Fruit fly (Drosophila melanogaster) whole organism, embryonic: Measurements from ENCODE around the gene Spn28Db.

ENCODE experiments used
- BtbVII ChIP-seq: fragments of 200-800 bp; sonication (Bioruptor generic); optimal IDR thresholded peaks from 3 replicates; lab custom pipeline; 2017; ENCODE audit warnings: missing biosample characterization, mild to moderate bottlenecking, missing genetic modification characterization
- CG11696 ChIP-seq: fragments of 200-800 bp; sonication (Bioruptor generic); IDR thresholded peaks from 2 replicates; pipeline ENCODE4 v1.3.6; 2022; ENCODE audit warnings: missing biosample characterization, missing genetic modification characterization
- CG15011 ChIP-seq: fragments of 200-800 bp; sonication (Bioruptor generic); optimal IDR thresholded peaks from 3 replicates; lab custom pipeline; 2018; ENCODE audit warnings: missing biosample characterization, mild to moderate bottlenecking, missing genetic modification characterization
- CG16779 ChIP-seq: fragments of 200-800 bp; sonication (Bioruptor generic); IDR thresholded peaks from 2 replicates; pipeline ENCODE4 v1.3.6; 2022; ENCODE audit warnings: missing biosample characterization, missing genetic modification characterization
- CG16815 ChIP-seq: fragments of 200-800 bp; sonication (Bioruptor generic); optimal IDR thresholded peaks from 3 replicates; lab custom pipeline; 2017; ENCODE audit warnings: missing biosample characterization, mild to moderate bottlenecking, missing genetic modification characterization
- CG18262 ChIP-seq: fragments of 200-800 bp; optimal IDR thresholded peaks from 3 replicates; lab custom pipeline; 2019; ENCODE audit warnings: missing biosample characterization, mild to moderate bottlenecking, missing genetic modification characterization, moderate library complexity
- CG2116 ChIP-seq: fragments of 200-800 bp; sonication (Bioruptor generic); optimal IDR thresholded peaks from 3 replicates; lab custom pipeline; 2018; ENCODE audit warnings: missing biosample characterization, mild to moderate bottlenecking, missing genetic modification characterization
- CG2129 ChIP-seq: fragments of 200-800 bp; sonication (Bioruptor generic); IDR thresholded peaks from 2 replicates; pipeline ENCODE4 v1.3.6; 2022; ENCODE audit warnings: missing biosample characterization, missing genetic modification characterization; ENCODE audit not compliant: partially characterized antibody
- CG32767 ChIP-seq: fragments of 200-800 bp; sonication (Bioruptor generic); IDR thresholded peaks from 2 replicates; pipeline ENCODE4 v1.3.6; 2022; ENCODE audit warnings: missing biosample characterization, missing genetic modification characterization
- CG3847 ChIP-seq: fragments of 200-800 bp; sonication (Bioruptor generic); IDR thresholded peaks from 2 replicates; pipeline ENCODE4 v1.3.6; 2022; ENCODE audit warnings: missing biosample characterization, missing genetic modification characterization
- CG4424 ChIP-seq: fragments of 200-800 bp; sonication (Bioruptor generic); optimal IDR thresholded peaks from 3 replicates; lab custom pipeline; 2016; ENCODE audit warnings: missing biosample characterization, missing genetic modification characterization
- CG4617 ChIP-seq: fragments of 200-800 bp; sonication (Bioruptor generic); optimal IDR thresholded peaks from 3 replicates; lab custom pipeline; 2016; ENCODE audit warnings: missing biosample characterization, missing genetic modification characterization, borderline replicate concordance
- CG4707 ChIP-seq: fragments of 200-800 bp; sonication (Bioruptor generic); optimal IDR thresholded peaks from 2 replicates; lab custom pipeline; 2018; ENCODE audit warnings: missing biosample characterization, mild to moderate bottlenecking, missing genetic modification characterization, moderate library complexity
- CG6791 ChIP-seq: fragments of 200-800 bp; sonication (Bioruptor generic); IDR thresholded peaks from 3 replicates; pipeline ENCODE4 v1.3.6; 2022; ENCODE audit warnings: missing biosample characterization, missing genetic modification characterization; ENCODE audit not compliant: partially characterized antibody
- CG6813 ChIP-seq: fragments of 200-800 bp; sonication (Bioruptor generic); optimal IDR thresholded peaks from 2 replicates; lab custom pipeline; 2017; ENCODE audit warnings: missing biosample characterization, missing genetic modification characterization, mild to moderate bottlenecking, moderate library complexity, missing genetic modification reagents
- CG7372 ChIP-seq: fragments of 200-800 bp; sonication (Bioruptor generic); IDR thresholded peaks from 2 replicates; pipeline ENCODE4 v1.3.6; 2022; ENCODE audit warnings: missing biosample characterization, missing genetic modification characterization
- CG7556 ChIP-seq: fragments of 200-800 bp; sonication (Bioruptor generic); optimal IDR thresholded peaks from 2 replicates; lab custom pipeline; 2017; ENCODE audit warnings: missing biosample characterization, mild to moderate bottlenecking, missing genetic modification characterization
- CG9727 ChIP-seq: fragments of 200-800 bp; sonication (Bioruptor generic); optimal IDR thresholded peaks from 3 replicates; lab custom pipeline; 2017; ENCODE audit warnings: missing biosample characterization, mild to moderate bottlenecking, missing genetic modification characterization
- CTCF ChIP-seq: fragments of 200-800 bp; sonication (Bioruptor generic); optimal IDR thresholded peaks from 2 replicates; lab custom pipeline; 2017; ENCODE audit warnings: missing biosample characterization, mild to moderate bottlenecking, missing genetic modification characterization, moderate library complexity
- Camta ChIP-seq: fragments of 200-800 bp; sonication (Bioruptor generic); optimal IDR thresholded peaks from 2 replicates; lab custom pipeline; 2016; ENCODE audit warnings: missing biosample characterization, missing genetic modification characterization
- CoRest ChIP-seq: fragments of 200-800 bp; sonication (Bioruptor generic); optimal IDR thresholded peaks from 3 replicates; lab custom pipeline; 2018; ENCODE audit warnings: missing biosample characterization, mild to moderate bottlenecking, missing genetic modification characterization, moderate library complexity
- D19A ChIP-seq: fragments of 200-800 bp; optimal IDR thresholded peaks from 3 replicates; lab custom pipeline; 2019; ENCODE audit warnings: missing biosample characterization, mild to moderate bottlenecking, missing genetic modification characterization, moderate library complexity
- Gsc ChIP-seq: fragments of 200-800 bp; sonication (Bioruptor generic); IDR thresholded peaks from 2 replicates; pipeline ENCODE4 v1.3.6; 2022; ENCODE audit warnings: missing biosample characterization, missing genetic modification characterization
- HHEX ChIP-seq: fragments of 200-800 bp; sonication (Bioruptor generic); optimal IDR thresholded peaks from 3 replicates; lab custom pipeline; 2017; ENCODE audit warnings: missing biosample characterization, mild to moderate bottlenecking, missing genetic modification characterization, missing genetic modification reagents
- HmgZ ChIP-seq: fragments of 200-800 bp; sonication (Bioruptor generic); optimal IDR thresholded peaks from 2 replicates; lab custom pipeline; 2018; ENCODE audit warnings: missing biosample characterization, mild to moderate bottlenecking, missing genetic modification characterization
- MBD-R2 ChIP-seq: fragments of 200-800 bp; sonication (Bioruptor generic); IDR thresholded peaks from 2 replicates; pipeline ENCODE4 v1.3.6; 2022; ENCODE audit warnings: missing biosample characterization, missing genetic modification characterization
- Med ChIP-seq: fragments of 200-800 bp; sonication (Bioruptor generic); peaks from one replicate; lab custom pipeline; 2016; ENCODE audit warnings: missing biosample characterization, missing genetic modification characterization, mild to moderate bottlenecking, inconsistent platforms, moderate library complexity
- Meics ChIP-seq: fragments of 200-800 bp; sonication (Bioruptor generic); optimal IDR thresholded peaks from 2 replicates; lab custom pipeline; 2017; ENCODE audit warnings: missing biosample characterization, mild to moderate bottlenecking, missing genetic modification characterization
- Opbp ChIP-seq: fragments of 200-800 bp; sonication (Bioruptor generic); IDR thresholded peaks from 3 replicates; pipeline ENCODE4 v1.3.6; 2022; ENCODE audit warnings: missing biosample characterization, missing genetic modification characterization; ENCODE audit not compliant: partially characterized antibody
- ato ChIP-seq: fragments of 200-800 bp; sonication (Bioruptor generic); IDR thresholded peaks from 2 replicates; pipeline ENCODE4 v1.3.6; 2022; ENCODE audit warnings: missing biosample characterization, missing genetic modification characterization; ENCODE audit not compliant: partially characterized antibody
- chn ChIP-seq: fragments of 200-800 bp; sonication (Bioruptor generic); optimal IDR thresholded peaks from 2 replicates; lab custom pipeline; 2016; ENCODE audit warnings: missing biosample characterization, missing genetic modification characterization
- ci ChIP-seq: fragments of 200-800 bp; sonication (Bioruptor generic); IDR thresholded peaks from 3 replicates; pipeline ENCODE4 v1.3.6; 2022; ENCODE audit warnings: missing biosample characterization, missing genetic modification characterization
- dm ChIP-seq: fragments of 200-800 bp; sonication (Bioruptor generic); optimal IDR thresholded peaks from 3 replicates; lab custom pipeline; 2016; ENCODE audit warnings: missing biosample characterization, missing genetic modification characterization
- emc ChIP-seq: fragments of 200-800 bp; sonication (Bioruptor generic); optimal IDR thresholded peaks from 2 replicates; lab custom pipeline; 2016; ENCODE audit warnings: missing biosample characterization, missing genetic modification characterization
- eyg ChIP-seq: fragments of 200-800 bp; sonication (Bioruptor generic); optimal IDR thresholded peaks from 3 replicates; lab custom pipeline; 2016; ENCODE audit warnings: missing biosample characterization, missing genetic modification characterization
- gsb-n ChIP-seq: fragments of 200-800 bp; sonication (Bioruptor generic); optimal IDR thresholded peaks from 3 replicates; lab custom pipeline; 2018; ENCODE audit warnings: missing biosample characterization, mild to moderate bottlenecking, missing genetic modification characterization
- gt ChIP-seq: fragments of 200-800 bp; sonication (Bioruptor generic); IDR thresholded peaks from 2 replicates; pipeline ENCODE4 v1.3.6; 2022; ENCODE audit warnings: missing biosample characterization, missing genetic modification characterization
- inv ChIP-seq: fragments of 200-800 bp; sonication (Bioruptor generic); IDR thresholded peaks from 2 replicates; pipeline ENCODE4 v1.3.6; 2022; ENCODE audit warnings: missing biosample characterization, missing genetic modification characterization; ENCODE audit not compliant: partially characterized antibody
- lola ChIP-seq, 3 experiments: fragments of >200 bp in 2 of 3; fragments of 200-800 bp in 1 of 3; sonication (Bioruptor generic) in 1 of 3; optimal IDR thresholded peaks; 2 replicates each; lab custom pipeline; 2017 to 2019; ENCODE audit warnings: missing biosample characterization in 3 of 3, missing genetic modification characterization in 3 of 3, mild to moderate bottlenecking in 1 of 3, moderate library complexity in 1 of 3
- odd ChIP-seq: fragments of 200-800 bp; sonication (Bioruptor generic); optimal IDR thresholded peaks from 2 replicates; lab custom pipeline; 2017; ENCODE audit warnings: missing biosample characterization, mild to moderate bottlenecking, missing genetic modification characterization
- onecut ChIP-seq: fragments of 200-800 bp; sonication (Bioruptor generic); IDR thresholded peaks from 2 replicates; pipeline ENCODE4 v1.3.6; 2022; ENCODE audit warnings: missing biosample characterization, missing genetic modification characterization
- pfk ChIP-seq: fragments of 200-800 bp; sonication (Bioruptor generic); optimal IDR thresholded peaks from 2 replicates; lab custom pipeline; 2018; ENCODE audit warnings: missing biosample characterization, mild to moderate bottlenecking, missing genetic modification characterization, moderate library complexity
- rib ChIP-seq: fragments of 200-800 bp; sonication (Bioruptor generic); IDR thresholded peaks from 2 replicates; pipeline ENCODE4 v1.3.6; 2022; ENCODE audit warnings: missing biosample characterization, missing genetic modification characterization
- slbo ChIP-seq: fragments of 200-800 bp; sonication (Bioruptor generic); IDR thresholded peaks from 2 replicates; pipeline ENCODE4 v1.3.6; 2022; ENCODE audit warnings: missing biosample characterization, missing genetic modification characterization
- slou ChIP-seq: fragments of 200-800 bp; sonication (Bioruptor generic); optimal IDR thresholded peaks from 3 replicates; lab custom pipeline; 2016; ENCODE audit warnings: missing biosample characterization, missing genetic modification characterization
- sna ChIP-seq: fragments of 200-800 bp; sonication (Bioruptor generic); IDR thresholded peaks from 2 replicates; pipeline ENCODE4 v1.3.6; 2022; ENCODE audit warnings: missing biosample characterization, missing genetic modification characterization; ENCODE audit not compliant: partially characterized antibody
- stwl ChIP-seq: fragments of 200-800 bp; sonication (Bioruptor generic); optimal IDR thresholded peaks from 3 replicates; lab custom pipeline; 2018; ENCODE audit warnings: missing biosample characterization, mild to moderate bottlenecking, missing genetic modification characterization, moderate library complexity
- tio ChIP-seq: fragments of 200-800 bp; sonication (Bioruptor generic); optimal IDR thresholded peaks from 2 replicates; lab custom pipeline; 2017; ENCODE audit warnings: missing biosample characterization, missing genetic modification characterization, inconsistent platforms
- ttk ChIP-seq: fragments of 200-800 bp; sonication (Bioruptor generic); IDR thresholded peaks from 2 replicates; pipeline ENCODE4 v2.1.2; 2022; ENCODE audit warnings: missing biosample characterization, missing genetic modification characterization
- wek ChIP-seq: fragments of 200-800 bp; sonication (Bioruptor generic); optimal IDR thresholded peaks from 3 replicates; lab custom pipeline; 2018; ENCODE audit warnings: missing biosample characterization, mild to moderate bottlenecking, missing genetic modification characterization, moderate library complexity
- wor ChIP-seq: fragments of 200-800 bp; sonication (Bioruptor generic); IDR thresholded peaks from 2 replicates; pipeline ENCODE4 v1.3.6; 2022; ENCODE audit warnings: missing biosample characterization, missing genetic modification characterization
- z ChIP-seq: fragments of 200-800 bp; sonication (Bioruptor generic); IDR thresholded peaks from 3 replicates; pipeline ENCODE4 v1.3.6; 2022; ENCODE audit warnings: missing biosample characterization, missing genetic modification characterization

Spn28Db gene

dm6 chr2L:7872680-7873079 is 17.8 kb downstream of the Spn28Db start (continued):
- TF ChIP-seq CG2129 (GFP tag; lab: Robert Waterston, UW) (no peak), BtbVII (no peak), z (GFP tag; lab: Robert Waterston, UW) (no peak), CG3847 (GFP tag; lab: Robert Waterston, UW) (no peak), CG6813 (GFP tag; lab: Kevin White, UChicago) (no peak), Camta (no peak), odd (GFP tag; lab: Kevin White, UChicago) (no peak), CG18262 (tag; lab: Kevin White, UChicago) (no peak), HHEX (no peak), CG11696 (GFP tag; lab: Robert Waterston, UW) (no peak), CG15011 (GFP tag; lab: Kevin White, UChicago) (no peak), CG7556 (GFP tag; lab: Kevin White, UChicago) (no peak), CG32767 (GFP tag; lab: Robert Waterston, UW) (no peak), CG16779 (GFP tag; lab: Robert Waterston, UW) (no peak), tio (GFP tag; lab: Kevin White, UChicago) (no peak), CG6791 (GFP tag; lab: Robert Waterston, UW) (peak; percentile 93), Med (no peak), CG4424 (GFP tag; lab: Kevin White, UChicago) (no peak), CG9727 (GFP tag; lab: Kevin White, UChicago) (no peak), D19A (tag; lab: Kevin White, UChicago) (no peak), eyg (GFP tag; lab: Kevin White, UChicago) (no peak), gt (GFP tag; lab: Robert Waterston, UW) (no peak), MBD-R2 (GFP tag; lab: Robert Waterston, UW) (no peak), CG7372 (GFP tag; lab: Robert Waterston, UW) (no peak), lola (GFP tag; optimal IDR thresholded peaks at IDR 0.05; lab: Kevin White, UChicago) (no peak), stwl (tag; lab: Kevin White, UChicago) (no peak), HmgZ (tag; lab: Kevin White, UChicago) (no peak), Opbp (GFP tag; lab: Robert Waterston, UW) (peak; percentile 92), slou (GFP tag; lab: Kevin White, UChicago) (no peak), Meics (GFP tag; lab: Kevin White, UChicago) (no peak), wek (GFP tag; lab: Kevin White, UChicago) (no peak), dm (GFP tag; lab: Kevin White, UChicago) (no peak), ttk (GFP tag; lab: Robert Waterston, UW) (no peak), CoRest (tag; lab: Kevin White, UChicago) (no peak), ci (GFP tag; lab: Robert Waterston, UW) (peak; percentile 17; the same call in 2 of the 3 replicates), inv (peak; percentile 39; the same call in 1 of the 2 replicates), gsb-n (tag; lab: Kevin White, UChicago) (no peak), CG4617 (GFP tag; lab: Kevin White, UChicago) (no peak), onecut (peak; percentile 23; the same call in 1 of the 2 replicates), CTCF (GFP tag; lab: Kevin White, UChicago) (no peak), CG4707 (GFP tag; lab: Kevin White, UChicago) (no peak), slbo (GFP tag; lab: Robert Waterston, UW) (0 out of 2 replicates have a peak, but pooled peaks have one; percentile 15), pfk (GFP tag; lab: Kevin White, UChicago) (no peak), Gsc (no peak), sna (peak; percentile 74), emc (GFP tag; lab: Kevin White, UChicago) (no peak), CG2116 (GFP tag; lab: Kevin White, UChicago) (no peak), chn (GFP tag; lab: Kevin White, UChicago) (no peak), ato (GFP tag; lab: Robert Waterston, UW) (peak; percentile 93), CG16815 (no peak), wor (GFP tag; lab: Robert Waterston, UW) (no peak), rib (no peak)
